Worm (Caenorhabditis elegans) whole organism, L1 larva: ENCODE data around the gene F21C10.11.
A peak's percentile ranks its signal among the peaks of the same experiment; 100 is the strongest.

ENCODE experiments used
- C34B4.2 ChIP-seq: sonication (generic microtip); optimal IDR thresholded peaks from 2 replicates; lab custom pipeline; 2017; ENCODE audit warnings: mild to moderate bottlenecking, missing genetic modification characterization, missing compliant biosample characterization
- F16B12.6 ChIP-seq: fragments of 150-350 bp; optimal IDR thresholded peaks from 2 replicates; lab custom pipeline; 2014; ENCODE audit warnings: missing biosample characterization, missing genetic modification characterization
- aly-2 ChIP-seq: fragments of 150-350 bp; optimal IDR thresholded peaks from 2 replicates; lab custom pipeline; 2014; ENCODE audit warnings: missing biosample characterization, missing genetic modification characterization
- ama-1 ChIP-seq: fragments of 150-350 bp; optimal IDR thresholded peaks from 2 replicates; lab custom pipeline; 2014
- blmp-1 ChIP-seq: fragments of 150-350 bp; optimal IDR thresholded peaks from 2 replicates; lab custom pipeline; 2014; ENCODE audit warnings: missing biosample characterization, missing genetic modification characterization
- ceh-8 ChIP-seq: fragments of 200-800 bp; sonication (Bioruptor generic); optimal IDR thresholded peaks from 2 replicates; lab custom pipeline; 2018; ENCODE audit warnings: mild to moderate bottlenecking, missing genetic modification characterization, moderate library complexity, missing compliant biosample characterization
- ceh-88 ChIP-seq: fragments of 200-800 bp; sonication (Bioruptor generic); IDR thresholded peaks from 2 replicates; pipeline ENCODE4 v1.3.6; 2022; ENCODE audit warnings: missing genetic modification characterization, missing compliant biosample characterization
- ceh-90 ChIP-seq: sonication (generic microtip); optimal IDR thresholded peaks from 2 replicates; lab custom pipeline; 2016; ENCODE audit warnings: missing genetic modification characterization, missing compliant biosample characterization
- efl-3 ChIP-seq: fragments of 200-800 bp; sonication (Bioruptor generic); optimal IDR thresholded peaks from 2 replicates; lab custom pipeline; 2018; ENCODE audit warnings: mild to moderate bottlenecking, missing genetic modification characterization, missing compliant biosample characterization
- egl-13 ChIP-seq: sonication (generic microtip); optimal IDR thresholded peaks from 2 replicates; lab custom pipeline; 2016; ENCODE audit warnings: missing genotype, missing genetic modification reagents, missing genetic modification characterization, missing compliant biosample characterization
- egl-27 ChIP-seq, 2 experiments: fragments of 150-350 bp in 1 of 2; sonication (generic microtip); optimal IDR thresholded peaks; 3 replicates each; lab custom pipeline; 2017 to 2018; ENCODE audit warnings: missing biosample characterization in 2 of 2, missing genetic modification characterization in 2 of 2, missing genetic modification reagents in 2 of 2
- elt-2 ChIP-seq: sonication (generic microtip); optimal IDR thresholded peaks from 2 replicates; lab custom pipeline; 2016; ENCODE audit warnings: missing genetic modification characterization, mild to moderate bottlenecking, inconsistent platforms, missing compliant biosample characterization, missing genetic modification reagents
- elt-3 ChIP-seq, 6 experiments: fragments of 150-350 bp in 1 of 6; sonication (generic microtip); optimal IDR thresholded peaks; 2 replicates each; lab custom pipeline; 2017 to 2018; ENCODE audit warnings: missing biosample characterization in 6 of 6, missing genetic modification characterization in 6 of 6, inconsistent platforms in 1 of 6
- ets-5 ChIP-seq: fragments of 200-800 bp; sonication (Bioruptor generic); IDR thresholded peaks from 2 replicates; pipeline ENCODE4 v1.3.6; 2022; ENCODE audit warnings: missing genetic modification characterization, missing compliant biosample characterization
- fkh-10 ChIP-seq: sonication (generic microtip); optimal IDR thresholded peaks from 2 replicates; lab custom pipeline; 2017; ENCODE audit warnings: missing biosample characterization, missing genetic modification reagents, missing genetic modification characterization
- fkh-4 ChIP-seq: sonication (generic microtip); optimal IDR thresholded peaks from 2 replicates; lab custom pipeline; 2016; ENCODE audit warnings: missing compliant biosample characterization, missing genetic modification characterization, borderline replicate concordance
- fkh-8 ChIP-seq: sonication (generic microtip); optimal IDR thresholded peaks from 2 replicates; lab custom pipeline; 2016; ENCODE audit warnings: mild to moderate bottlenecking, missing genetic modification characterization, missing compliant biosample characterization
- hlh-17 ChIP-seq: fragments of 200-800 bp; sonication (Bioruptor generic); optimal IDR thresholded peaks from 2 replicates; lab custom pipeline; 2018; ENCODE audit warnings: missing genetic modification characterization, mild to moderate bottlenecking, missing compliant biosample characterization, moderate library complexity, borderline replicate concordance
- hpl-2 ChIP-seq: fragments of 150-350 bp; optimal IDR thresholded peaks from 2 replicates; lab custom pipeline; 2014; ENCODE audit warnings: missing biosample characterization, missing genetic modification reagents, missing genetic modification characterization
- irx-1 ChIP-seq: sonication (generic microtip); optimal IDR thresholded peaks from 2 replicates; lab custom pipeline; 2016; ENCODE audit warnings: missing genetic modification characterization, missing compliant biosample characterization
- isw-1 ChIP-seq: fragments of 200-800 bp; sonication (Bioruptor generic); IDR thresholded peaks from 2 replicates; pipeline ENCODE4 v1.3.6; 2022; ENCODE audit warnings: missing genetic modification characterization, missing compliant biosample characterization
- jun-1 ChIP-seq: fragments of 150-350 bp; optimal IDR thresholded peaks from 2 replicates; lab custom pipeline; 2014; ENCODE audit warnings: missing biosample characterization, missing genetic modification reagents, missing genetic modification characterization
- lin-14 ChIP-seq: fragments of 200-800 bp; sonication (Bioruptor generic); optimal IDR thresholded peaks from 2 replicates; lab custom pipeline; 2018; ENCODE audit warnings: mild to moderate bottlenecking, missing genetic modification characterization, moderate library complexity, missing compliant biosample characterization
- lin-35 ChIP-seq, 2 experiments: fragments of 150-350 bp; optimal IDR thresholded peaks; 2 replicates each; lab custom pipeline; 2014; ENCODE audit warnings: missing biosample characterization in 2 of 2, missing genetic modification characterization in 2 of 2, missing genetic modification reagents in 2 of 2
- lsy-2 ChIP-seq, 2 experiments: fragments of 150-350 bp; optimal IDR thresholded peaks; 2 replicates each; lab custom pipeline; 2014; ENCODE audit warnings: missing biosample characterization in 2 of 2, missing genetic modification characterization in 2 of 2
- mab-9 ChIP-seq: fragments of 200-800 bp; sonication (Bioruptor generic); IDR thresholded peaks from 2 replicates; pipeline ENCODE4 v1.3.6; 2022; ENCODE audit warnings: missing genetic modification reagents, missing genetic modification characterization, missing compliant biosample characterization
- mdl-1 ChIP-seq, 2 experiments: fragments of 150-350 bp; optimal IDR thresholded peaks; 2 replicates each; lab custom pipeline; 2014 to 2017; ENCODE audit warnings: missing biosample characterization in 2 of 2, missing genetic modification characterization in 2 of 2, inconsistent platforms in 1 of 2
- mef-2 ChIP-seq: fragments of 150-350 bp; optimal IDR thresholded peaks from 2 replicates; lab custom pipeline; 2014; ENCODE audit warnings: missing biosample characterization, missing genetic modification characterization
- nhr-12 ChIP-seq: sonication (generic microtip); optimal IDR thresholded peaks from 2 replicates; lab custom pipeline; 2017; ENCODE audit warnings: missing biosample characterization, missing genetic modification characterization
- nhr-20 ChIP-seq: sonication (generic microtip); optimal IDR thresholded peaks from 2 replicates; lab custom pipeline; 2016; ENCODE audit warnings: mild to moderate bottlenecking, missing genetic modification characterization, missing compliant biosample characterization
- nhr-237 ChIP-seq: fragments of 150-350 bp; optimal IDR thresholded peaks from 2 replicates; lab custom pipeline; 2014; ENCODE audit warnings: missing biosample characterization, missing genetic modification characterization
- nhr-71 ChIP-seq: sonication (generic microtip); optimal IDR thresholded peaks from 2 replicates; lab custom pipeline; 2016; ENCODE audit warnings: mild to moderate bottlenecking, missing genetic modification characterization, moderate library complexity, missing compliant biosample characterization
- nhr-76 ChIP-seq: sonication (generic microtip); optimal IDR thresholded peaks from 2 replicates; lab custom pipeline; 2017; ENCODE audit warnings: missing biosample characterization, missing genetic modification characterization
- nhr-85 ChIP-seq: sonication (generic microtip); peaks from one replicate; lab custom pipeline; 2016; ENCODE audit warnings: missing genetic modification characterization, inconsistent platforms, missing compliant biosample characterization
- pqm-1 ChIP-seq: sonication (generic microtip); optimal IDR thresholded peaks from 3 replicates; lab custom pipeline; 2017; ENCODE audit warnings: missing biosample characterization, missing genetic modification characterization
- rnt-1 ChIP-seq: sonication (generic microtip); optimal IDR thresholded peaks from 2 replicates; lab custom pipeline; 2016; ENCODE audit warnings: mild to moderate bottlenecking, missing genetic modification characterization, moderate library complexity, missing compliant biosample characterization
- snu-23 ChIP-seq: sonication (generic microtip); optimal IDR thresholded peaks from 2 replicates; lab custom pipeline; 2016; ENCODE audit warnings: missing genetic modification characterization, missing compliant biosample characterization
- sup-37 ChIP-seq: fragments of 200-800 bp; sonication (Bioruptor generic); optimal IDR thresholded peaks from 2 replicates; lab custom pipeline; 2018; ENCODE audit warnings: mild to moderate bottlenecking, missing genetic modification characterization, missing compliant biosample characterization
- swsn-7 ChIP-seq: sonication (generic microtip); optimal IDR thresholded peaks from 2 replicates; lab custom pipeline; 2016; ENCODE audit warnings: missing genetic modification characterization, missing compliant biosample characterization
- tbx-2 ChIP-seq: sonication (generic microtip); optimal IDR thresholded peaks from 2 replicates; lab custom pipeline; 2016; ENCODE audit warnings: missing genetic modification characterization, missing compliant biosample characterization
- unc-30 ChIP-seq: sonication (generic microtip); optimal IDR thresholded peaks from 2 replicates; lab custom pipeline; 2017; ENCODE audit warnings: missing biosample characterization, missing genetic modification characterization
- unc-86 ChIP-seq: sonication (generic microtip); optimal IDR thresholded peaks from 2 replicates; lab custom pipeline; 2016; ENCODE audit warnings: missing genetic modification characterization, missing compliant biosample characterization
- vab-15 ChIP-seq: sonication (generic microtip); optimal IDR thresholded peaks from 2 replicates; lab custom pipeline; 2017; ENCODE audit warnings: missing genotype, mild to moderate bottlenecking, missing genetic modification characterization, missing compliant biosample characterization
- zag-1 ChIP-seq: fragments of 150-350 bp; optimal IDR thresholded peaks from 2 replicates; lab custom pipeline; 2014; ENCODE audit warnings: missing biosample characterization, missing genetic modification characterization
- zip-4 ChIP-seq: fragments of 200-800 bp; sonication (Bioruptor generic); optimal IDR thresholded peaks from 2 replicates; lab custom pipeline; 2018; ENCODE audit warnings: mild to moderate bottlenecking, missing genetic modification characterization, moderate library complexity, missing compliant biosample characterization
- ztf-11 ChIP-seq, 2 experiments: sonication (generic microtip); optimal IDR thresholded peaks; 2 replicates each; lab custom pipeline; 2016 to 2017; ENCODE audit warnings: missing genetic modification characterization in 2 of 2, missing biosample characterization in 1 of 2, missing compliant biosample characterization in 1 of 2
- ztf-4 ChIP-seq: fragments of 150-350 bp; optimal IDR thresholded peaks from 2 replicates; lab custom pipeline; 2014; ENCODE audit warnings: missing biosample characterization, missing genetic modification characterization

The F21C10.11 gene

DNA sequence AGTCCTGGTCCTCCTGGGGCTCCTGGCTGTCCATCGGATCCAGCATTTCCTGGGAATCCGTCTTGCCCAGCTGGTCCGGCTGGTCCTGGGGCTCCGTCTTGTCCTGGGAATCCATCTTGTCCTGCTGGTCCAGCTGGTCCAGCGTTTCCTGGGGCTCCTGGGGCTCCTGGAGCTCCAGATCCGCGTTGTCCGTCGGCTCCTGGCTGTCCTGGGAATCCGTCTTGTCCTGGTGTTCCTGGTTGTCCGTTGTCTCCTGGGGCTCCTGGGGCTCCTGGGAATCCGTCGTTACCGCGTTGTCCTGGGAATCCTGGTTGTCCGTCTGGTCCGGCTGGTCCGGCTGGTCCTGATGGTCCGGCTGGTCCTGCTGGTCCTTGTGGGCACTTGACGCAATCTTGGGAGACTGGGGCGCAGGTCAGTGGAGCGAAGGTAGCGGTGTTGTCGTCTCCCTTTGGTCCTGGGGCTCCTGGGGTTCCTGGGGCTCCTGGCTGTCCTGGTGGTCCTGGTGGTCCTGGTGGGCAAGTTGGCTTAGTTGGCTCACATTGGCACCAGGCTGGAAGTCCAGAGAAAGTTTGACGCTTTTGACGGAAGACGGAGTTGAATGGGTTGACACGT, 38.9 kb downstream of the F21C10.11 start:
- no peak for TF ChIP-seq mef-2 (tag; lab: Kevin White, UChicago)
- no peak for TF ChIP-seq zip-4 (GFP tag; lab: Kevin White, UChicago)
- no peak for TF ChIP-seq hpl-2 (GFP tag; lab: Kevin White, UChicago)
- TF ChIP-seq ztf-4 (tag; lab: Kevin White, UChicago) = no peak
- no peak for TF ChIP-seq nhr-71
- TF ChIP-seq tbx-2 = no peak
- TF ChIP-seq zag-1 = no peak
- TF ChIP-seq nhr-76 (tag; lab: Kevin White, UChicago) = no peak
- no peak for TF ChIP-seq ceh-90 (tag; lab: Kevin White, UChicago)
- no peak for TF ChIP-seq lin-14
- no peak for TF ChIP-seq ceh-88 (GFP tag; lab: Robert Waterston, UW)
- TF ChIP-seq lin-35 (GFP tag; optimal IDR thresholded peaks at IDR 0.05; lab: Kevin White, UChicago) = no peak

DNA sequence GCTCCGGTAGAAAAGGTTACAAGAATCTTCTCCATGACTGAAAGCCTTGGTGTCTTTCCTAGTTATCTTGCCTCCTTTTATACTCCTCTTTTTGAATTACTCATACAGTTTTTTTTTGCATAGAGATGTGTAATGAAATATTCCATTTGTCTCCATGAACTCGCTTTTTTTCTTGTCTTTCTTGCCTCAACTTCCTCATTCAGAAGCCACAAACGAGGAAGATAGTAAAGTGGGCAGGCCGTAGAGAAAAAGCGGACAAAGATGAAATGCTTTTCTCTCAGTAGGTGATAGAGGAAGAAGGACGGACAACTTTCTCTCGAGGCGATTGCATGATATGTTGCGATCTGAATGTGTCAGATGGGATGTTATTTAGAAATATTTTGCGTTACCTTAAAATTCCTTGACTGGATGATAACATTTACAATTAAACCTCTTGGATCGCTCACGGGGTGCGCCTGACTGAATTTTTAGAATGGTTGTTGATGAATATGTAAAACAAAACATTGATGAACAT, 39.7 kb downstream of the F21C10.11 start, which contains the start of gene col-145:
TSS of gene col-145 (minus strand) at position 51 of the 514 bp plus-strand sequence.
- TF ChIP-seq elt-3 (tag; optimal IDR thresholded peaks at IDR 0.05; lab: Kevin White, UChicago) = peak in 1 of 6 experiments; percentile 6
- peak; percentile 86 for TF ChIP-seq blmp-1 (tag; lab: Kevin White, UChicago)
- no peak for TF ChIP-seq jun-1 (tag; lab: Kevin White, UChicago)
- peak; percentile 39 for TF ChIP-seq lin-14
- TF ChIP-seq tbx-2 = no peak
- TF ChIP-seq snu-23 (GFP tag; lab: Kevin White, UChicago) = peak; percentile 1
- peak; percentile 5 for TF ChIP-seq nhr-85 (tag; lab: Kevin White, UChicago)
- no peak for TF ChIP-seq egl-13 (tag; lab: Kevin White, UChicago)

DNA sequence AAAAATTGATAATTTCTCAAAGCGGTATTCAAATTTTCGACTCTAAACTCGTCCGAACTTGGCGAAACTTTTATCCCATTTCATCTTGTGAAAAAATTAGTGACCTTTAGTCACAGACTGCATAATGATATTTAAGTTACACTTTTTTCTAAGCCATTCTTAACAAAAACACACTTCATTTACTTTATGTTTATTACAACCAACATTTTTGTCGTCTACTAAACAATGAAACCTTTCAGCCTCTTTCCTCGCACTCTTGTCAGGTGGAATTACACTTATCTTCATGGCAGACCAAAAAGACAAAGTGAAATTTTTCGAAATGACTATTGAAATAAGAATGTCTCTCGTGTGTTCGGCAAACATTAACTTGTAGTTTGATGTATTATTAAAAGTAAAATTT, 40.6 kb downstream of the F21C10.11 start:
- TF ChIP-seq ztf-11 (tag; optimal IDR thresholded peaks at IDR 0.05; lab: Kevin White, UChicago) = no peak
- TF ChIP-seq blmp-1 (tag; lab: Kevin White, UChicago) = no peak
- TF ChIP-seq efl-3 (GFP tag; lab: Kevin White, UChicago) = no peak
- peak in 1 of 2 experiments; percentile 43 for TF ChIP-seq lsy-2 (tag; optimal IDR thresholded peaks at IDR 0.05; lab: Kevin White, UChicago)
- no peak for TF ChIP-seq unc-86 (tag; lab: Kevin White, UChicago)
- TF ChIP-seq mdl-1 (tag; optimal IDR thresholded peaks at IDR 0.05; lab: Kevin White, UChicago) = no peak
- no peak for TF ChIP-seq tbx-2
- no peak for TF ChIP-seq F16B12.6 (tag; lab: Kevin White, UChicago)
- TF ChIP-seq snu-23 (GFP tag; lab: Kevin White, UChicago) = no peak
- no peak for TF ChIP-seq nhr-12 (tag; lab: Kevin White, UChicago)
- TF ChIP-seq egl-13 (tag; lab: Kevin White, UChicago) = no peak
- TF ChIP-seq ama-1 (lab: Kevin White, UChicago) = peak; percentile 73
- TF ChIP-seq elt-3 (tag; optimal IDR thresholded peaks at IDR 0.05; lab: Kevin White, UChicago) = peak in 2 of 6 experiments; percentile 35 to 46
- no peak for TF ChIP-seq hlh-17
- TF ChIP-seq fkh-10 = no peak
- no peak for TF ChIP-seq nhr-237 (tag; lab: Kevin White, UChicago)
- TF ChIP-seq aly-2 (tag; lab: Kevin White, UChicago) = peak; percentile 54
- TF ChIP-seq mab-9 = no peak
- TF ChIP-seq lin-35 (GFP tag; optimal IDR thresholded peaks at IDR 0.05; lab: Kevin White, UChicago) = no peak
- no peak for TF ChIP-seq egl-27 (tag; optimal IDR thresholded peaks at IDR 0.05; lab: Kevin White, UChicago)
- no peak for TF ChIP-seq vab-15
- no peak for TF ChIP-seq C34B4.2 (tag; lab: Kevin White, UChicago)
- no peak for TF ChIP-seq isw-1 (GFP tag; lab: Robert Waterston, UW)
- no peak for TF ChIP-seq irx-1 (tag; lab: Kevin White, UChicago)
- TF ChIP-seq pqm-1 (tag; lab: Kevin White, UChicago) = no peak
- no peak for TF ChIP-seq unc-30 (tag; lab: Kevin White, UChicago)
- TF ChIP-seq swsn-7 = no peak
- TF ChIP-seq nhr-20 (tag; lab: Kevin White, UChicago) = no peak
- TF ChIP-seq rnt-1 (tag; lab: Kevin White, UChicago) = no peak
- peak; percentile 42 for TF ChIP-seq jun-1 (tag; lab: Kevin White, UChicago)
- TF ChIP-seq sup-37 (GFP tag; lab: Kevin White, UChicago) = no peak
- no peak for TF ChIP-seq ceh-8 (GFP tag; lab: Kevin White, UChicago)
- TF ChIP-seq fkh-8 (tag; lab: Kevin White, UChicago) = no peak
- no peak for TF ChIP-seq fkh-4 (tag; lab: Kevin White, UChicago)
- TF ChIP-seq ets-5 = no peak
- TF ChIP-seq ceh-88 (GFP tag; lab: Robert Waterston, UW) = no peak
- TF ChIP-seq zip-4 (GFP tag; lab: Kevin White, UChicago) = no peak
- no peak for TF ChIP-seq elt-2 (tag; lab: Kevin White, UChicago)
- TF ChIP-seq ceh-90 (tag; lab: Kevin White, UChicago) = no peak
